Worm (Caenorhabditis elegans) whole organism, L2 larva: ENCODE data around the gene znf-782.

ENCODE experiments used
- F13H6.1 ChIP-seq: sonication (generic microtip); optimal IDR thresholded peaks from 2 replicates; lab custom pipeline; 2016; ENCODE audit warnings: missing genetic modification characterization, missing compliant biosample characterization
- R02D3.7 ChIP-seq: fragments of 150-350 bp; optimal IDR thresholded peaks from 2 replicates; lab custom pipeline; 2014; ENCODE audit warnings: missing biosample characterization, missing genetic modification characterization
- ZK546.5 ChIP-seq: sonication (generic microtip); optimal IDR thresholded peaks from 2 replicates; lab custom pipeline; 2017; ENCODE audit warnings: missing biosample characterization, missing genetic modification characterization
- alr-1 ChIP-seq: fragments of 150-350 bp; optimal IDR thresholded peaks from 2 replicates; lab custom pipeline; 2014; ENCODE audit warnings: missing biosample characterization, missing genetic modification characterization
- aly-2 ChIP-seq: fragments of 150-350 bp; optimal IDR thresholded peaks from 2 replicates; lab custom pipeline; 2014; ENCODE audit warnings: missing biosample characterization, missing genetic modification characterization
- blmp-1 ChIP-seq: sonication (generic microtip); optimal IDR thresholded peaks from 2 replicates; lab custom pipeline; 2017; ENCODE audit warnings: missing genetic modification characterization, mild to moderate bottlenecking, missing compliant biosample characterization, antibody characterized with exemption, moderate library complexity; ENCODE audit not compliant: insufficient read depth
- ceh-82 ChIP-seq: fragments of 150-350 bp; optimal IDR thresholded peaks from 2 replicates; lab custom pipeline; 2014; ENCODE audit warnings: missing biosample characterization, missing genetic modification characterization
- egl-27 ChIP-seq: sonication (generic microtip); optimal IDR thresholded peaks from 3 replicates; lab custom pipeline; 2017; ENCODE audit warnings: missing biosample characterization, missing genetic modification reagents, missing genetic modification characterization
- elt-1 ChIP-seq: fragments of 150-350 bp; optimal IDR thresholded peaks from 2 replicates; lab custom pipeline; 2014; ENCODE audit warnings: missing biosample characterization, missing genetic modification characterization
- elt-3 ChIP-seq: sonication (generic microtip); optimal IDR thresholded peaks from 2 replicates; lab custom pipeline; 2017; ENCODE audit warnings: missing biosample characterization, missing genetic modification characterization
- fos-1 ChIP-seq: fragments of 150-350 bp; optimal IDR thresholded peaks from 2 replicates; lab custom pipeline; 2014; ENCODE audit warnings: missing biosample characterization, missing genetic modification characterization
- gmeb-1 ChIP-seq: fragments of 150-350 bp; optimal IDR thresholded peaks from 2 replicates; lab custom pipeline; 2014; ENCODE audit warnings: missing biosample characterization, missing genetic modification characterization
- lin-11 ChIP-seq: fragments of 150-350 bp; sonication (generic microtip); optimal IDR thresholded peaks from 2 replicates; lab custom pipeline; 2014; ENCODE audit warnings: missing biosample characterization, missing genetic modification characterization, inconsistent platforms, mixed read lengths
- lin-13 ChIP-seq: fragments of 150-350 bp; optimal IDR thresholded peaks from 2 replicates; lab custom pipeline; 2014; ENCODE audit warnings: missing biosample characterization, missing genetic modification reagents, missing genetic modification characterization
- lsy-2 ChIP-seq, 2 experiments: fragments of 150-350 bp in 1 of 2; sonication (generic microtip) in 1 of 2; optimal IDR thresholded peaks; 2 replicates each; lab custom pipeline; 2014 to 2017; ENCODE audit warnings: missing biosample characterization in 2 of 2, missing genetic modification characterization in 2 of 2
- mab-5 ChIP-seq: fragments of 150-350 bp; optimal IDR thresholded peaks from 2 replicates; lab custom pipeline; 2014; ENCODE audit warnings: missing biosample characterization, missing genetic modification characterization
- mbf-1 ChIP-seq: sonication (generic microtip); optimal IDR thresholded peaks from 2 replicates; lab custom pipeline; 2017; ENCODE audit warnings: missing biosample characterization, missing genetic modification characterization
- nhr-10 ChIP-seq: sonication (generic microtip); optimal IDR thresholded peaks from 2 replicates; lab custom pipeline; 2017; ENCODE audit warnings: missing biosample characterization, missing genetic modification characterization
- nhr-11 ChIP-seq: fragments of 150-350 bp; optimal IDR thresholded peaks from 2 replicates; lab custom pipeline; 2014; ENCODE audit warnings: missing biosample characterization, missing genetic modification characterization
- nhr-129 ChIP-seq: fragments of 150-350 bp; optimal IDR thresholded peaks from 2 replicates; lab custom pipeline; 2014; ENCODE audit warnings: missing biosample characterization, missing genetic modification characterization
- nhr-21 ChIP-seq: fragments of 150-350 bp; optimal IDR thresholded peaks from 2 replicates; lab custom pipeline; 2014; ENCODE audit warnings: missing biosample characterization, missing genetic modification characterization
- nhr-237 ChIP-seq: fragments of 150-350 bp; optimal IDR thresholded peaks from 2 replicates; lab custom pipeline; 2014; ENCODE audit warnings: missing biosample characterization, missing genetic modification characterization
- nhr-25 ChIP-seq: fragments of 150-350 bp; sonication (generic microtip); optimal IDR thresholded peaks from 3 replicates; lab custom pipeline; 2014; ENCODE audit warnings: missing biosample characterization, missing genetic modification characterization
- nhr-6 ChIP-seq: fragments of 150-350 bp; optimal IDR thresholded peaks from 2 replicates; lab custom pipeline; 2014; ENCODE audit warnings: missing biosample characterization, missing genetic modification characterization
- nhr-77 ChIP-seq: fragments of 150-350 bp; optimal IDR thresholded peaks from 2 replicates; lab custom pipeline; 2014; ENCODE audit warnings: missing biosample characterization, missing genetic modification characterization
- peb-1 ChIP-seq: fragments of 150-350 bp; optimal IDR thresholded peaks from 2 replicates; lab custom pipeline; 2014; ENCODE audit warnings: missing biosample characterization, missing genetic modification characterization
- sem-4 ChIP-seq: fragments of 150-350 bp; optimal IDR thresholded peaks from 2 replicates; lab custom pipeline; 2014; ENCODE audit warnings: missing biosample characterization, missing genetic modification reagents, missing genetic modification characterization
- sma-3 ChIP-seq: sonication (generic microtip); optimal IDR thresholded peaks from 2 replicates; lab custom pipeline; 2016; ENCODE audit warnings: missing genetic modification reagents, missing genetic modification characterization, missing compliant biosample characterization
- sma-9 ChIP-seq, 2 experiments: fragments of 150-350 bp in 1 of 2; sonication (generic microtip) in 1 of 2; optimal IDR thresholded peaks; 2 replicates each; lab custom pipeline; 2014 to 2016; ENCODE audit warnings: missing genetic modification characterization in 2 of 2, mild to moderate bottlenecking in 1 of 2, missing biosample characterization in 1 of 2, missing compliant biosample characterization in 1 of 2, missing genetic modification reagents in 1 of 2, moderate library complexity in 1 of 2
- snpc-4 ChIP-seq: fragments of 150-350 bp; optimal IDR thresholded peaks from 2 replicates; lab custom pipeline; 2014; ENCODE audit warnings: missing biosample characterization, missing genetic modification characterization
- unc-39 ChIP-seq: fragments of 150-350 bp; optimal IDR thresholded peaks from 2 replicates; lab custom pipeline; 2014; ENCODE audit warnings: missing biosample characterization, missing genetic modification characterization
- unc-62 ChIP-seq: fragments of 150-350 bp; optimal IDR thresholded peaks from 2 replicates; lab custom pipeline; 2014; ENCODE audit warnings: missing biosample characterization, missing genetic modification reagents, missing genetic modification characterization
- zag-1 ChIP-seq: fragments of 150-350 bp; optimal IDR thresholded peaks from 2 replicates; lab custom pipeline; 2014; ENCODE audit warnings: missing biosample characterization, missing genetic modification characterization
- ztf-11 ChIP-seq: sonication (generic microtip); optimal IDR thresholded peaks from 2 replicates; lab custom pipeline; 2017; ENCODE audit warnings: missing biosample characterization, missing genetic modification characterization
- ztf-4 ChIP-seq: fragments of 150-350 bp; optimal IDR thresholded peaks from 2 replicates; lab custom pipeline; 2014; ENCODE audit warnings: missing biosample characterization, missing genetic modification characterization

The znf-782 gene

DNA sequence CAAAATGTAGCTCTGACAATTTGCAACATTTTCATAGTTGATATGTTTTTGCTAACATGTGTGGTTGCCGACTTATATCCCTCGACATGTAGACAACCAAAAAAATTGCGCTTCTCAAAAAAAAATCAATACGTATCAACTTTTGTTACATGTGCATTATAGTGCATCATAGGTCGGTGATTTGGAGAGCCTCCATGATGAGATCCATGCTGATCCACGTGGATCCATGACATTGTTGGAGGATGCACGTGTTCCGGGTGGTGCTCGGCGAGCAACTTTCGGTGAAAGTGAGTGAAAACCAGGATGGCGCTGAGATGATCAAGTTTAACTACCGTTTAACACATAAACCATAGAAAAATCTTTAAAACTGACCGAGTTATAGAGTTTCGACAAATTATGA lies 43.7 kb upstream of the znf-782 start:
- TF ChIP-seq ztf-11 (tag; lab: Kevin White, UChicago) (no peak), F13H6.1 (tag; lab: Kevin White, UChicago) (peak; percentile 20)

DNA sequence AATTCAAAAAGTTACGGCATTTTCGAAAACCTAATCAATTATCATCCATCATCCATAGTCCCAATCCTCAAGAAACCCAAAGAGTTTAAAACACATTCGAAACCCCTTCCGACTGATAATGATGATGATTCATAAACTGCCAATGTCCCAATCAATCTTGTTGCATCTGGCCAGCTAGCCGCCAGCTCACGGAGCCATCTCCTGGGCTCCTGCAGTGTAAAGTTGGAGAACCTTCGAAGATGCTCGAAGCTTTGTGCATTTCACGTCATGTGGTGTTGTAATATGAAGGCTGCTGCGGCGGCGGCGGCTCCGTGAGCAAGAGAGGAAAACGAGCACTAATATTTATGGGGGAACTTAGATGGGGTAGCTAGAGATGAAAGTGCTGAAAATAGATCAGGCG lies 40.7 kb upstream of the znf-782 start:
- TF ChIP-seq ceh-82 (tag; lab: Kevin White, UChicago) (no peak), ztf-4 (peak; percentile 40), elt-3 (no peak), gmeb-1 (tag; lab: Kevin White, UChicago) (no peak), elt-1 (tag; lab: Kevin White, UChicago) (no peak), nhr-237 (tag; lab: Kevin White, UChicago) (no peak), sem-4 (no peak), lin-13 (GFP tag; lab: Kevin White, UChicago) (no peak), egl-27 (tag; lab: Kevin White, UChicago) (no peak), nhr-129 (tag; lab: Kevin White, UChicago) (peak; percentile 66), F13H6.1 (tag; lab: Kevin White, UChicago) (peak; percentile 82), lsy-2 (tag; optimal IDR thresholded peaks at IDR 0.05; lab: Kevin White, UChicago) (peak in 1 of 2 experiments; percentile 23), peb-1 (no peak), unc-39 (tag; lab: Kevin White, UChicago) (no peak), sma-9 (GFP tag; optimal IDR thresholded peaks at IDR 0.05; lab: Kevin White, UChicago) (peak; percentile 52), sma-9 (tag; optimal IDR thresholded peaks at IDR 0.05; lab: Kevin White, UChicago) (no peak), aly-2 (tag; lab: Kevin White, UChicago) (no peak), snpc-4 (tag; lab: Kevin White, UChicago) (no peak), fos-1 (tag; lab: Kevin White, UChicago) (no peak), nhr-10 (tag; lab: Kevin White, UChicago) (no peak)

DNA sequence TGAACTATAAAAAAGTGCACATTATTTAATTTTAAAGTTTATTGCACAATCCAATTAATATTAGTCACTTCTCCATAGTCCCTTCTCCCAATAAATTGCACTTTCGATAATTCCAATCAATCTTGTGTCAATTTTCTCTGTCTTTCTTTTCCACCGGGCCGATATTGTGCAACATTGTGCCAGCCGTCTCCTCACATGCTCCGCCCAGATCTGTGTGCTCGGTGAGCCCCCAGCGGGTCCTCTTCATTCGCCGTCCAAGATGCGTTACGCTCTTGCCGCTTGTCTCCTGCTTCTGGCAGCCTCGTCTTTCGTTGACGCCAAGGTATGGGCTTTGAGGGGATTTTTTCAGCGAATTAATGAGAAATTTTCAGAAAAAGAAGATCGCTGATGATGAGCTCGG lies 39.9 kb upstream of the znf-782 start, which contains the start of gene ost-1:
ost-1 (plus strand) TSS at position 207 of the 400 bp plus-strand sequence.
- peak; percentile 3 for TF ChIP-seq sma-9 (GFP tag; optimal IDR thresholded peaks at IDR 0.05; lab: Kevin White, UChicago)
- TF ChIP-seq sma-9 (tag; optimal IDR thresholded peaks at IDR 0.05; lab: Kevin White, UChicago) = no peak
- peak; percentile 35 for TF ChIP-seq nhr-129 (tag; lab: Kevin White, UChicago)
- no peak for TF ChIP-seq ceh-82 (tag; lab: Kevin White, UChicago)
- no peak for TF ChIP-seq snpc-4 (tag; lab: Kevin White, UChicago)
- no peak for TF ChIP-seq nhr-77 (tag; lab: Kevin White, UChicago)
- TF ChIP-seq nhr-6 (tag; lab: Kevin White, UChicago) = no peak
- peak; percentile 31 for TF ChIP-seq F13H6.1 (tag; lab: Kevin White, UChicago)

DNA sequence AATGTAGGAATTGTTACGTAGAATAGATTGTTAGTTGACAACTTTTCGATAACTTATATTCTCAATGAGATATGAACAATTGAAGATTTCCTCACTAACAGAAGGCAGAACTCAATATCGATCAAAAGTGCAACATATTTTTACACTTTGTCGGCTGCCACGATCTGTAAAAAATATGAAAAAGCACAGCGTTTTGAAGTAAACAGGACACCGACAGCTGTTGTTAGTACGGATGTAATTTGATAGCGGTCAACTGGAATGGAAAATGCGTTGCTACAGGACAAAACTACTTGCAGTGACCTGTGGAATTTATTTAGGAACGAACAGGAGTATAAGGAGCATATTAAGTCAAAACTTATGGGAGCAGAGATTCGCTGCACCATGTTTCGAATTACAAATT lies 38.7 kb upstream of the znf-782 start:
- peak; percentile 52 for TF ChIP-seq F13H6.1 (tag; lab: Kevin White, UChicago)
- TF ChIP-seq ceh-82 (tag; lab: Kevin White, UChicago) = no peak
- TF ChIP-seq nhr-11 (tag; lab: Kevin White, UChicago) = no peak
- TF ChIP-seq, all 48 proteins: peak for 1

DNA sequence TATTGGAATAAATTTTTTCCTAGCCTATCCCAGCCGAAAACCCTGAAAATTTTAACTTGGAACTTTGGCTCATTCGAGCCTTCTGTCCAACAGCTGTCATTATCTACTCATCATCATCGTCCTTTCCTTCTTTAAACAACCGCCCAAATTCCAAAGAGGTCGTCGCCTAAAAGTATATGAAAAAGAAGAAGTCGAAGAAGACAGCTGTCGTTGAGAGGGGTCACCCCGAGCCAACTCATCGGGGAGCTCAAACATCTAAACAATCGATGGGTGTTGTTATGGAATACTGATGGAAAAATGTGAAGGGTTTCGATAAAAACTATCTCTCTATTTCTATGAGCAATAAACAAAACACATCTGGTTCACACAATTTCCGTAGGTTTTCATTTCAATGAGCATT lies 37.8 kb upstream of the znf-782 start:
- TF ChIP-seq blmp-1 (tag; lab: Kevin White, UChicago) (no peak), lin-11 (tag; lab: Kevin White, UChicago) (no peak), nhr-129 (tag; lab: Kevin White, UChicago) (peak; percentile 47), alr-1 (tag; lab: Kevin White, UChicago) (no peak), F13H6.1 (tag; lab: Kevin White, UChicago) (peak; percentile 46), mbf-1 (tag; lab: Kevin White, UChicago) (no peak), sem-4 (no peak), sma-9 (GFP tag; optimal IDR thresholded peaks at IDR 0.05; lab: Kevin White, UChicago) (peak; percentile 2), sma-9 (tag; optimal IDR thresholded peaks at IDR 0.05; lab: Kevin White, UChicago) (no peak)

DNA sequence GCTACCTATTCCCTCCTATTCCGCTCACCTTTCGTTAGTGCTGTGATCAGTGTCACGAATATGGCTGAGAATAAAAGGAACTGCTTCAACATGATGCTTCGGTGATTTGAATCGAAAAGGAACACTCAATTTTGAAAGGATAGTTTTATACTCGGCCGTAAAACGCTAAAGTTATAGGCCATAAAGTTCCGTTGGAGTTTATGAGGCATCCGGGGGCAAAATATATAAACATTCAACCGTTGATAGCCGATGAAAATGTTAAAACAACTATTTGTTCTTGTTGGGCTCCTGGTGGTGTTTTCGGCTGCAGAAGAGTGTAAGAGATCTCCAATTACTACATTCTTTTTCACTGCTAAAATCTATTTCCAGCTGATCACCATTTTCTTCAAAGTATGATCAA lies 37.2 kb upstream of the znf-782 start, which contains the start of the genes C44B12.9 and C44B12.3:
C44B12.9 (minus strand) TSS at position 101 of the 400 bp plus-strand sequence.
C44B12.3 (plus strand) TSS at position 249 of the 400 bp plus-strand sequence.
- TF ChIP-seq mbf-1 (tag; lab: Kevin White, UChicago) (no peak), nhr-77 (tag; lab: Kevin White, UChicago) (no peak), elt-3 (no peak), alr-1 (tag; lab: Kevin White, UChicago) (no peak), nhr-129 (tag; lab: Kevin White, UChicago) (no peak), egl-27 (tag; lab: Kevin White, UChicago) (no peak), mab-5 (tag; lab: Kevin White, UChicago) (no peak), snpc-4 (tag; lab: Kevin White, UChicago) (no peak), gmeb-1 (tag; lab: Kevin White, UChicago) (no peak), R02D3.7 (tag; lab: Kevin White, UChicago) (no peak), zag-1 (tag; lab: Kevin White, UChicago) (no peak), sma-3 (GFP tag; lab: Kevin White, UChicago) (no peak), F13H6.1 (tag; lab: Kevin White, UChicago) (no peak), nhr-21 (tag; lab: Kevin White, UChicago) (no peak), nhr-25 (tag; lab: Kevin White, UChicago) (no peak), unc-62 (GFP tag; lab: Kevin White, UChicago) (no peak), ZK546.5 (tag; lab: Kevin White, UChicago) (no peak)
